Worm (Caenorhabditis elegans): ENCODE data around the gene bre-2.

The bre-2 gene

ce11 chrIII:13152697-13153391 is 13.4 kb upstream of the bre-2 start, which contains the start of gene Y39E4B.10:
Gene Y39E4B.10, minus strand, starts transcription at chrIII:13152858.
- TF ChIP-seq ttx-3 (tag; optimal IDR thresholded peaks at IDR 0.05) (no peak), hlh-13 (GFP tag; optimal IDR thresholded peaks at IDR 0.05) (no peak), madf-2 (tag; optimal IDR thresholded peaks at IDR 0.05) (no peak), ceh-34 (tag; optimal IDR thresholded peaks at IDR 0.05) (no peak), K02D7.2 (tag; optimal IDR thresholded peaks at IDR 0.05) (no peak), eyg-1 (tag; optimal IDR thresholded peaks at IDR 0.05) (no peak), ceh-18 (tag; optimal IDR thresholded peaks at IDR 0.05) (no peak), npax-4 (tag; optimal IDR thresholded peaks at IDR 0.05) (no peak), pat-9 (tag; optimal IDR thresholded peaks at IDR 0.05) (no peak), fkh-10 (GFP tag; optimal IDR thresholded peaks at IDR 0.05) (no peak), ceh-14 (tag; optimal IDR thresholded peaks at IDR 0.05) (no peak), Y22D7AL.16 (tag; optimal IDR thresholded peaks at IDR 0.05) (no peak), T23F11.4 (GFP tag; optimal IDR thresholded peaks at IDR 0.05) (no peak)

ce11 chrIII:13151765-13152164 is 12.3 kb upstream of the bre-2 start:
- no peak for TF ChIP-seq ztf-16 (tag; optimal IDR thresholded peaks at IDR 0.05)
- no peak for TF ChIP-seq Y22D7AL.16 (tag; optimal IDR thresholded peaks at IDR 0.05)
- no peak for TF ChIP-seq ceh-6 (GFP tag; optimal IDR thresholded peaks at IDR 0.05)
- TF ChIP-seq ref-2 (tag; optimal IDR thresholded peaks at IDR 0.05) = no peak
- no peak for TF ChIP-seq pax-1 (tag; optimal IDR thresholded peaks at IDR 0.05)
- TF ChIP-seq tbx-7 (tag; optimal IDR thresholded peaks at IDR 0.05) = no peak

- TF ChIP-seq ref-2 (tag; optimal IDR thresholded peaks at IDR 0.05) (no peak), K02D7.2 (tag; optimal IDR thresholded peaks at IDR 0.05) (no peak), unc-42 (tag; optimal IDR thresholded peaks at IDR 0.05) (peak; percentile 95), ahr-1 (tag; optimal IDR thresholded peaks at IDR 0.05) (no peak), hlh-8 (tag; optimal IDR thresholded peaks at IDR 0.05) (no peak), ceh-22 (tag; optimal IDR thresholded peaks at IDR 0.05) (no peak), pat-9 (tag; optimal IDR thresholded peaks at IDR 0.05) (no peak), K09A11.1 (tag; optimal IDR thresholded peaks at IDR 0.05; ENCODE audit: insufficient read depth) (no peak), ets-4 (tag; optimal IDR thresholded peaks at IDR 0.05) (no peak), ceh-2 (tag; optimal IDR thresholded peaks at IDR 0.05) (no peak), F13H6.1 (tag; optimal IDR thresholded peaks at IDR 0.05) (no peak), sox-2 (GFP tag; IDR thresholded peaks at IDR 0.05) (no peak), pqm-1 (tag; optimal IDR thresholded peaks at IDR 0.05) (no peak), ceh-19 (GFP tag; optimal IDR thresholded peaks at IDR 0.05) (no peak), ceh-34 (tag; optimal IDR thresholded peaks at IDR 0.05) (no peak), pag-3 (tag; optimal IDR thresholded peaks at IDR 0.05; ENCODE audit: borderline replicate concordance) (no peak), lin-11 (tag; optimal IDR thresholded peaks at IDR 0.05) (no peak), hlh-6 (tag; optimal IDR thresholded peaks at IDR 0.05) (no peak), ceh-24 (tag; optimal IDR thresholded peaks at IDR 0.05) (no peak), fkh-10 (GFP tag; optimal IDR thresholded peaks at IDR 0.05) (peak; percentile 67), zip-5 (tag; optimal IDR thresholded peaks at IDR 0.05) (no peak), ceh-31 (tag; optimal IDR thresholded peaks at IDR 0.05) (peak; percentile 86), Y22D7AL.16 (tag; optimal IDR thresholded peaks at IDR 0.05) (no peak), tbx-7 (tag; optimal IDR thresholded peaks at IDR 0.05) (no peak), ceh-6 (GFP tag; optimal IDR thresholded peaks at IDR 0.05) (no peak), hlh-30 (tag; optimal IDR thresholded peaks at IDR 0.05; ENCODE audit: insufficient read depth) (no peak), dve-1 (tag; optimal IDR thresholded peaks at IDR 0.05) (no peak)
These were observed 8.2 kb downstream of the bre-2 start for ce11 chrIII:13131220-13131619.

ce11 chrIII:13127157-13127556 is 12.3 kb downstream of the bre-2 start:
- TF ChIP-seq unc-42 (tag; optimal IDR thresholded peaks at IDR 0.05) (peak; percentile 72), sox-4 (tag; optimal IDR thresholded peaks at IDR 0.05) (no peak), ceh-19 (GFP tag; optimal IDR thresholded peaks at IDR 0.05) (no peak)
